Fruit fly (Drosophila melanogaster): Measurements from ENCODE around the gene Sfp26Ac.

Gene Sfp26Ac

dm6 chr2L:5906893-5907850, 22.6 kb upstream of the Sfp26Ac start, which contains the start of gene bchs (continued):
- no peak for TF ChIP-seq CG17361 (GFP tag; IDR thresholded peaks at IDR 0.05)
- TF ChIP-seq Ptx1 (GFP tag; IDR thresholded peaks at IDR 0.05) = 0 out of 2 replicates have a peak, but pooled peaks have one; percentile 23
- TF ChIP-seq CG13296 (GFP tag; optimal IDR thresholded peaks at IDR 0.05) = peak; percentile 92
- TF ChIP-seq CG9797 (GFP tag; optimal IDR thresholded peaks at IDR 0.05) = peak; percentile 17
- peak; percentile 13 for TF ChIP-seq phol (tag; optimal IDR thresholded peaks at IDR 0.05)
- TF ChIP-seq CG6813 (GFP tag; optimal IDR thresholded peaks at IDR 0.05) = peak; percentile 99
- peak; percentile 97 for TF ChIP-seq CG10267 (tag; optimal IDR thresholded peaks at IDR 0.05)
- TF ChIP-seq scrt (GFP tag; optimal IDR thresholded peaks at IDR 0.05) = peak; percentile 89
- TF ChIP-seq ci (GFP tag; IDR thresholded peaks at IDR 0.05) = peak; percentile 97
- TF ChIP-seq CG42726 (GFP tag; IDR thresholded peaks at IDR 0.05; ENCODE audit: partially characterized antibody) = no peak
- peak; percentile 30; the same call in 1 of the 3 replicates for TF ChIP-seq row (GFP tag; IDR thresholded peaks at IDR 0.05)
- peak; percentile 65 for TF ChIP-seq CoRest (tag; optimal IDR thresholded peaks at IDR 0.05)
- no peak for TF ChIP-seq CG15073 (GFP tag; optimal IDR thresholded peaks at IDR 0.05)
- no peak for TF ChIP-seq slou (GFP tag; optimal IDR thresholded peaks at IDR 0.05)
- TF ChIP-seq fru (optimal IDR thresholded peaks at IDR 0.05) = no peak
- TF ChIP-seq vvl (GFP tag; IDR thresholded peaks at IDR 0.05) = peak; percentile 92
- TF ChIP-seq stc (GFP tag; IDR thresholded peaks at IDR 0.05) = peak; percentile 89
- no peak for TF ChIP-seq CG17568 (GFP tag; optimal IDR thresholded peaks at IDR 0.05)
- TF ChIP-seq en (GFP tag; optimal IDR thresholded peaks at IDR 0.05) = peak; percentile 87
- TF ChIP-seq zen (tag; optimal IDR thresholded peaks at IDR 0.05) = peak; percentile 21
- TF ChIP-seq Hr51 (GFP tag; optimal IDR thresholded peaks at IDR 0.05) = peak in 1 of 2 experiments; percentile 72
- peak; percentile 36 for TF ChIP-seq CG6654 (GFP tag; optimal IDR thresholded peaks at IDR 0.05)
- peak; percentile 84 for TF ChIP-seq CG33557 (GFP tag; optimal IDR thresholded peaks at IDR 0.05)
- peak; percentile 93 for TF ChIP-seq CG6854 (GFP tag; optimal IDR thresholded peaks at IDR 0.05)
- peak; percentile 51 for TF ChIP-seq jumu (GFP tag; optimal IDR thresholded peaks at IDR 0.05)
- TF ChIP-seq hth (optimal IDR thresholded peaks at IDR 0.05) = no peak
- peak; percentile 74 for TF ChIP-seq Fer2 (tag; optimal IDR thresholded peaks at IDR 0.05)
- TF ChIP-seq tna (GFP tag; IDR thresholded peaks at IDR 0.05; ENCODE audit: partially characterized antibody) = no peak
- TF ChIP-seq pb (GFP tag; optimal IDR thresholded peaks at IDR 0.05) = peak; percentile 84
- peak; percentile 91 for TF ChIP-seq CG11398 (GFP tag; optimal IDR thresholded peaks at IDR 0.05)
- peak; percentile 95 for TF ChIP-seq kah (GFP tag; optimal IDR thresholded peaks at IDR 0.05)
- TF ChIP-seq CG3163 (GFP tag; optimal IDR thresholded peaks at IDR 0.05) = peak; percentile 70
- peak; percentile 78 for TF ChIP-seq pnt (GFP tag; optimal IDR thresholded peaks at IDR 0.05)
- TF ChIP-seq CG1647 (GFP tag; optimal IDR thresholded peaks at IDR 0.05) = peak; percentile 73
- TF ChIP-seq CkIIα-i1 (GFP tag; IDR thresholded peaks at IDR 0.05) = peak; percentile 16; the same call in 1 of the 2 replicates
- peak; percentile 92 for TF ChIP-seq CG7987 (GFP tag; optimal IDR thresholded peaks at IDR 0.05)
- peak; percentile 68; the same call in 1 of the 2 replicates for TF ChIP-seq sens-2 (GFP tag; IDR thresholded peaks at IDR 0.05)
- peak; percentile 75; the same call in 2 of the 3 replicates for TF ChIP-seq ken (GFP tag; IDR thresholded peaks at IDR 0.05)
- TF ChIP-seq CG12942 (GFP tag; optimal IDR thresholded peaks at IDR 0.05) = peak; percentile 85
- TF ChIP-seq CG4282 (GFP tag; optimal IDR thresholded peaks at IDR 0.05) = peak; percentile 57
- TF ChIP-seq Ets97D (GFP tag; optimal IDR thresholded peaks at IDR 0.05) = peak; percentile 39
- TF ChIP-seq trh (GFP tag; optimal IDR thresholded peaks at IDR 0.05) = peak; percentile 83
- TF ChIP-seq gce (GFP tag; IDR thresholded peaks at IDR 0.05) = peak; percentile 93
- TF ChIP-seq Dip2 (GFP tag; IDR thresholded peaks at IDR 0.05) = no peak
- no peak for TF ChIP-seq hkb (optimal IDR thresholded peaks at IDR 0.05)
- TF ChIP-seq hkb (GFP tag; IDR thresholded peaks at IDR 0.05) = peak; percentile 96
- TF ChIP-seq dmrt99B (tag; optimal IDR thresholded peaks at IDR 0.05) = no peak
- no peak for TF ChIP-seq h (optimal IDR thresholded peaks at IDR 0.05)
- TF ChIP-seq CG8924 (tag; optimal IDR thresholded peaks at IDR 0.05) = peak; percentile 73
